Fruit fly (Drosophila melanogaster) whole organism, embryonic: ENCODE data around the gene CG12016.

Experiments used
- Awh ChIP-seq: fragments of 200-800 bp; sonication (Bioruptor generic); IDR thresholded peaks from 2 replicates; pipeline ENCODE4, ENCODE4 v1.3.6; 2022; ENCODE audit warnings: missing biosample characterization, missing genetic modification characterization
- B-H2 ChIP-seq: fragments of 200-800 bp; sonication (Bioruptor generic); optimal IDR thresholded peaks from 2 replicates; lab custom pipeline; 2018; ENCODE audit warnings: missing biosample characterization, mild to moderate bottlenecking, missing genetic modification characterization
- Bteb2 ChIP-seq: fragments of 200-800 bp; sonication (Bioruptor generic); optimal IDR thresholded peaks from 2 replicates; lab custom pipeline; 2016; ENCODE audit warnings: missing biosample characterization, missing genetic modification characterization
- CG10366 ChIP-seq: fragments of 200-800 bp; sonication (Bioruptor generic); IDR thresholded peaks from 2 replicates; pipeline ENCODE4 v1.3.6; 2022; ENCODE audit warnings: missing biosample characterization, missing genetic modification characterization
- CG10979 ChIP-seq: fragments of 200-800 bp; sonication (Bioruptor generic); optimal IDR thresholded peaks from 2 replicates; lab custom pipeline; 2018; ENCODE audit warnings: missing biosample characterization, mild to moderate bottlenecking, missing genetic modification characterization, moderate library complexity
- CG12104 ChIP-seq: fragments of 200-800 bp; sonication (Bioruptor generic); optimal IDR thresholded peaks from 3 replicates; lab custom pipeline; 2016; ENCODE audit warnings: missing biosample characterization, missing genetic modification characterization
- CG13624 ChIP-seq: fragments of 200-800 bp; sonication (Bioruptor generic); optimal IDR thresholded peaks from 2 replicates; lab custom pipeline; 2016; ENCODE audit warnings: missing biosample characterization, missing genetic modification characterization
- CG15601 ChIP-seq: fragments of 200-800 bp; sonication (Bioruptor generic); optimal IDR thresholded peaks from 3 replicates; lab custom pipeline; 2019; ENCODE audit warnings: missing biosample characterization, mild to moderate bottlenecking, missing genetic modification characterization, moderate library complexity
- CG2120 ChIP-seq: fragments of 200-800 bp; sonication (Bioruptor generic); optimal IDR thresholded peaks from 3 replicates; lab custom pipeline; 2016; ENCODE audit warnings: missing biosample characterization, missing genetic modification characterization
- CG2875 ChIP-seq: fragments of 200-800 bp; sonication (Bioruptor generic); optimal IDR thresholded peaks from 2 replicates; lab custom pipeline; 2017; ENCODE audit warnings: missing biosample characterization, mild to moderate bottlenecking, missing genetic modification characterization, missing genetic modification reagents
- CG30431 ChIP-seq: fragments of 200-800 bp; sonication (Bioruptor generic); optimal IDR thresholded peaks from 2 replicates; lab custom pipeline; 2017; ENCODE audit warnings: missing biosample characterization, missing genetic modification characterization
- CG3407 ChIP-seq: fragments of 200-800 bp; sonication (Bioruptor generic); optimal IDR thresholded peaks from 2 replicates; lab custom pipeline; 2018; ENCODE audit warnings: missing biosample characterization, mild to moderate bottlenecking, missing genetic modification characterization
- CG3838 ChIP-seq: fragments of 200-800 bp; sonication (Bioruptor generic); optimal IDR thresholded peaks from 3 replicates; lab custom pipeline; 2016; ENCODE audit warnings: missing biosample characterization, missing genetic modification characterization
- CG3847 ChIP-seq: fragments of 200-800 bp; sonication (Bioruptor generic); IDR thresholded peaks from 2 replicates; pipeline ENCODE4 v1.3.6; 2022; ENCODE audit warnings: missing biosample characterization, missing genetic modification characterization
- CG43689 ChIP-seq: fragments of 200-800 bp; sonication (Bioruptor generic); IDR thresholded peaks from 2 replicates; pipeline ENCODE4 v1.3.6; 2022; ENCODE audit warnings: missing biosample characterization, missing genetic modification characterization
- CG5180 ChIP-seq: fragments of 200-800 bp; sonication (Bioruptor generic); optimal IDR thresholded peaks from 3 replicates; lab custom pipeline; 2017; ENCODE audit warnings: missing biosample characterization, missing genetic modification characterization, mild to moderate bottlenecking, moderate library complexity, missing genetic modification reagents
- CG6683 ChIP-seq: fragments of 200-800 bp; sonication (Bioruptor generic); optimal IDR thresholded peaks from 2 replicates; lab custom pipeline; 2017; ENCODE audit warnings: missing biosample characterization, mild to moderate bottlenecking, missing genetic modification characterization, missing genetic modification reagents
- CG6765 ChIP-seq: fragments of 200-800 bp; sonication (Bioruptor generic); optimal IDR thresholded peaks from 3 replicates; lab custom pipeline; 2017; ENCODE audit warnings: missing biosample characterization, mild to moderate bottlenecking, missing genetic modification characterization
- CG6791 ChIP-seq: fragments of 200-800 bp; sonication (Bioruptor generic); IDR thresholded peaks from 3 replicates; pipeline ENCODE4 v1.3.6; 2022; ENCODE audit warnings: missing biosample characterization, missing genetic modification characterization; ENCODE audit not compliant: partially characterized antibody
- CG7357 ChIP-seq: fragments of 200-800 bp; sonication (Bioruptor generic); IDR thresholded peaks from 3 replicates; pipeline ENCODE4 v1.3.6; 2022; ENCODE audit warnings: missing biosample characterization, missing genetic modification characterization
- CG9609 ChIP-seq: fragments of 200-800 bp; sonication (Bioruptor generic); optimal IDR thresholded peaks from 3 replicates; lab custom pipeline; 2016; ENCODE audit warnings: missing biosample characterization, missing genetic modification characterization
- CG9817 ChIP-seq: fragments of 200-800 bp; sonication (Bioruptor generic); optimal IDR thresholded peaks from 2 replicates; lab custom pipeline; 2018; ENCODE audit warnings: missing biosample characterization, mild to moderate bottlenecking, missing genetic modification characterization, moderate library complexity
- Dip3 ChIP-seq: fragments of 200-800 bp; sonication (Bioruptor generic); optimal IDR thresholded peaks from 3 replicates; lab custom pipeline; 2016; ENCODE audit warnings: missing biosample characterization, missing genetic modification characterization
- Doc2 ChIP-seq: fragments of 200-800 bp; sonication (Bioruptor generic); IDR thresholded peaks from 2 replicates; pipeline ENCODE4 v1.3.6; 2022; ENCODE audit warnings: missing biosample characterization, missing genetic modification characterization
- Dref ChIP-seq: fragments of 200-800 bp; sonication (Bioruptor generic); IDR thresholded peaks from 2 replicates; pipeline ENCODE4 v1.3.6; 2022; ENCODE audit warnings: missing biosample characterization, missing genetic modification characterization
- H15 ChIP-seq: fragments of 200-800 bp; sonication (Bioruptor generic); IDR thresholded peaks from 3 replicates; pipeline ENCODE4 v1.3.6; 2022; ENCODE audit warnings: missing biosample characterization, missing genetic modification characterization
- HHEX ChIP-seq: fragments of 200-800 bp; sonication (Bioruptor generic); optimal IDR thresholded peaks from 3 replicates; lab custom pipeline; 2017; ENCODE audit warnings: missing biosample characterization, mild to moderate bottlenecking, missing genetic modification characterization, missing genetic modification reagents
- HLH54F ChIP-seq: fragments of 200-800 bp; sonication (Bioruptor generic); optimal IDR thresholded peaks from 3 replicates; lab custom pipeline; 2016; ENCODE audit warnings: missing biosample characterization, missing genetic modification characterization
- Lim3 ChIP-seq: fragments of 200-800 bp; sonication (Bioruptor generic); IDR thresholded peaks from 2 replicates; pipeline ENCODE4 v1.3.6; 2022; ENCODE audit warnings: missing biosample characterization, missing genetic modification characterization
- NC2β ChIP-seq: fragments of 200-800 bp; sonication (Bioruptor generic); optimal IDR thresholded peaks from 2 replicates; lab custom pipeline; 2016; ENCODE audit warnings: missing biosample characterization, missing genetic modification characterization
- NFAT ChIP-seq: fragments of 200-800 bp; sonication (Bioruptor generic); IDR thresholded peaks from 2 replicates; pipeline ENCODE4 v1.3.6; 2022; ENCODE audit warnings: missing biosample characterization, missing genetic modification characterization
- Neu2 ChIP-seq: fragments of 200-800 bp; sonication (Bioruptor generic); optimal IDR thresholded peaks from 3 replicates; lab custom pipeline; 2016; ENCODE audit warnings: missing biosample characterization, missing genetic modification characterization, borderline replicate concordance
- Optix ChIP-seq: fragments of 200-800 bp; sonication (Bioruptor generic); IDR thresholded peaks from 3 replicates; pipeline ENCODE4 v1.3.6; 2022; ENCODE audit warnings: missing biosample characterization, missing genetic modification characterization
- Ptx1 ChIP-seq: fragments of 200-800 bp; sonication (Bioruptor generic); IDR thresholded peaks from 2 replicates; pipeline ENCODE4 v1.3.6; 2022; ENCODE audit warnings: missing biosample characterization, missing genetic modification characterization
- Sin3A ChIP-seq: fragments of >200 bp; optimal IDR thresholded peaks from 2 replicates; lab custom pipeline; 2018
- Sry-β ChIP-seq: fragments of 200-800 bp; sonication (Bioruptor generic); optimal IDR thresholded peaks from 2 replicates; lab custom pipeline; 2018; ENCODE audit warnings: missing biosample characterization, mild to moderate bottlenecking, missing genetic modification characterization, moderate library complexity
- crol ChIP-seq: fragments of 200-800 bp; sonication (Bioruptor generic); IDR thresholded peaks from 2 replicates; pipeline ENCODE4 v1.3.6; 2022; ENCODE audit warnings: missing biosample characterization, missing genetic modification characterization
- cwo ChIP-seq: fragments of 200-800 bp; sonication (Bioruptor generic); optimal IDR thresholded peaks from 3 replicates; lab custom pipeline; 2017; ENCODE audit warnings: missing biosample characterization, missing genetic modification characterization, mild to moderate bottlenecking, moderate library complexity, missing genetic modification reagents
- dmrt11E ChIP-seq: fragments of 200-800 bp; sonication (Bioruptor generic); optimal IDR thresholded peaks from 3 replicates; lab custom pipeline; 2018; ENCODE audit warnings: missing biosample characterization, mild to moderate bottlenecking, missing genetic modification characterization, moderate library complexity
- eve ChIP-seq, 2 experiments: fragments of >200 bp; optimal IDR thresholded peaks; 2 replicates each; lab custom pipeline; 2017; ENCODE audit warnings: missing biosample characterization in 2 of 2, missing genetic modification characterization in 2 of 2
- eyg ChIP-seq: fragments of 200-800 bp; sonication (Bioruptor generic); optimal IDR thresholded peaks from 3 replicates; lab custom pipeline; 2016; ENCODE audit warnings: missing biosample characterization, missing genetic modification characterization
- fd102C ChIP-seq: fragments of 200-800 bp; sonication (Bioruptor generic); optimal IDR thresholded peaks from 2 replicates; lab custom pipeline; 2018; ENCODE audit warnings: missing biosample characterization, mild to moderate bottlenecking, missing genetic modification characterization, moderate library complexity
- grn ChIP-seq: fragments of 200-800 bp; sonication (Bioruptor generic); optimal IDR thresholded peaks from 3 replicates; lab custom pipeline; 2017; ENCODE audit warnings: missing biosample characterization, missing genetic modification characterization
- lab ChIP-seq: fragments of 200-800 bp; sonication (Bioruptor generic); optimal IDR thresholded peaks from 3 replicates; lab custom pipeline; 2017; ENCODE audit warnings: missing biosample characterization, missing genetic modification characterization, mild to moderate bottlenecking, moderate library complexity, missing genetic modification reagents
- mam ChIP-seq: fragments of 200-800 bp; sonication (Bioruptor generic); optimal IDR thresholded peaks from 3 replicates; lab custom pipeline; 2016; ENCODE audit warnings: missing biosample characterization, missing genetic modification characterization
- odd ChIP-seq: fragments of 200-800 bp; sonication (Bioruptor generic); optimal IDR thresholded peaks from 2 replicates; lab custom pipeline; 2017; ENCODE audit warnings: missing biosample characterization, mild to moderate bottlenecking, missing genetic modification characterization
- peb ChIP-seq: fragments of 200-800 bp; sonication (Bioruptor generic); IDR thresholded peaks from 2 replicates; pipeline ENCODE4 v1.3.6; 2022; ENCODE audit warnings: missing biosample characterization, missing genetic modification characterization
- salm ChIP-seq: fragments of 200-800 bp; sonication (Bioruptor generic); optimal IDR thresholded peaks from 2 replicates; lab custom pipeline; 2018; ENCODE audit warnings: missing biosample characterization, mild to moderate bottlenecking, missing genetic modification characterization
- sens-2 ChIP-seq: fragments of 200-800 bp; sonication (Bioruptor generic); IDR thresholded peaks from 2 replicates; pipeline ENCODE4 v1.3.6; 2022; ENCODE audit warnings: missing biosample characterization, missing genetic modification characterization
- tup ChIP-seq: fragments of 200-800 bp; sonication (Bioruptor generic); optimal IDR thresholded peaks from 2 replicates; lab custom pipeline; 2016; ENCODE audit warnings: missing biosample characterization, mild to moderate bottlenecking, missing genetic modification characterization, moderate library complexity
- yki ChIP-seq: fragments of >200 bp; optimal IDR thresholded peaks from 3 replicates; lab custom pipeline; 2018

The CG12016 gene

dm6 chr3L:3319992-3320732 is 807 bp downstream of the CG12016 start (continued):
- TF ChIP-seq Doc2 (GFP tag; lab: Robert Waterston, UW) (no peak), cwo (GFP tag; lab: Kevin White, UChicago) (peak; percentile 58), Bteb2 (GFP tag; lab: Kevin White, UChicago) (no peak), peb (GFP tag; lab: Robert Waterston, UW) (no peak), Sry-β (GFP tag; lab: Kevin White, UChicago) (no peak), CG10979 (tag; lab: Kevin White, UChicago) (peak; percentile 6), CG7357 (GFP tag; lab: Robert Waterston, UW) (0 out of 3 replicates have a peak, but pooled peaks have one; percentile 6), Dip3 (GFP tag; lab: Kevin White, UChicago) (no peak), yki (lab: Kevin White, UChicago) (no peak), CG3407 (GFP tag; lab: Kevin White, UChicago) (no peak), CG9817 (tag; lab: Kevin White, UChicago) (peak; percentile 4), CG2875 (GFP tag; lab: Kevin White, UChicago) (no peak), CG2120 (peak; percentile 56), CG6683 (no peak), sens-2 (GFP tag; lab: Robert Waterston, UW) (no peak), CG6791 (GFP tag; lab: Robert Waterston, UW) (no peak), crol (GFP tag; lab: Robert Waterston, UW) (no peak), CG30431 (no peak), HLH54F (GFP tag; lab: Kevin White, UChicago) (peak; percentile 38), CG3847 (no peak), eve (GFP tag; optimal IDR thresholded peaks at IDR 0.05; lab: Kevin White, UChicago) (no peak), Optix (GFP tag; lab: Robert Waterston, UW) (no peak), CG9609 (GFP tag; lab: Kevin White, UChicago) (no peak), NFAT (0 out of 2 replicates have a peak, but pooled peaks have one; percentile 30), Lim3 (GFP tag; lab: Robert Waterston, UW) (no peak), odd (GFP tag; lab: Kevin White, UChicago) (no peak), tup (GFP tag; lab: Kevin White, UChicago) (no peak), Dref (GFP tag; lab: Robert Waterston, UW) (no peak), CG43689 (GFP tag; lab: Robert Waterston, UW) (no peak), CG3838 (GFP tag; lab: Kevin White, UChicago) (no peak), mam (peak; percentile 41), CG10366 (GFP tag; lab: Robert Waterston, UW) (no peak), Ptx1 (GFP tag; lab: Robert Waterston, UW) (peak; percentile 38; the same call in 1 of the 2 replicates), CG12104 (GFP tag; lab: Kevin White, UChicago) (no peak), H15 (GFP tag; lab: Robert Waterston, UW) (no peak), NC2β (GFP tag; lab: Kevin White, UChicago) (no peak), eyg (GFP tag; lab: Kevin White, UChicago) (no peak), Awh (no peak), Neu2 (GFP tag; lab: Kevin White, UChicago) (no peak), CG13624 (GFP tag; lab: Kevin White, UChicago) (no peak), HHEX (GFP tag; lab: Kevin White, UChicago) (no peak), Sin3A (lab: Kevin White, UChicago) (no peak), fd102C (GFP tag; lab: Kevin White, UChicago) (no peak), CG15601 (tag; lab: Kevin White, UChicago) (no peak), dmrt11E (tag; lab: Kevin White, UChicago) (no peak), salm (no peak), B-H2 (GFP tag; lab: Kevin White, UChicago) (no peak), CG5180 (GFP tag; lab: Kevin White, UChicago) (no peak), lab (GFP tag; lab: Kevin White, UChicago) (peak; percentile 50), grn (GFP tag; lab: Kevin White, UChicago) (no peak), CG6765 (GFP tag; lab: Kevin White, UChicago) (peak; percentile 15)
